Fruit fly (Drosophila melanogaster) whole organism, embryonic: Measurements from ENCODE around the gene Acp65Aa.

Experiments used
- CG12104 ChIP-seq: fragments of 200-800 bp; sonication (Bioruptor generic); optimal IDR thresholded peaks from 3 replicates; lab custom pipeline; 2016; ENCODE audit warnings: missing biosample characterization, missing genetic modification characterization
- Fer3 ChIP-seq: fragments of 200-800 bp; sonication (Bioruptor generic); optimal IDR thresholded peaks from 2 replicates; lab custom pipeline; 2018; ENCODE audit warnings: missing biosample characterization, mild to moderate bottlenecking, missing genetic modification characterization, moderate library complexity
- lbe ChIP-seq: fragments of 200-800 bp; sonication (Bioruptor generic); optimal IDR thresholded peaks from 2 replicates; lab custom pipeline; 2016; ENCODE audit warnings: missing biosample characterization, mild to moderate bottlenecking, missing genetic modification characterization
- schlank ChIP-seq: fragments of 200-800 bp; sonication (Bioruptor generic); optimal IDR thresholded peaks from 2 replicates; lab custom pipeline; 2018; ENCODE audit warnings: missing biosample characterization, mild to moderate bottlenecking, missing genetic modification characterization
- zfh2 ChIP-seq: fragments of 200-800 bp; sonication (Bioruptor generic); optimal IDR thresholded peaks from 2 replicates; lab custom pipeline; 2016; ENCODE audit warnings: missing biosample characterization, missing genetic modification characterization

dm6 chr3L:6140771-6141472 lies 11.6 kb downstream of the Acp65Aa start:
- TF ChIP-seq lbe (no peak), schlank (tag; lab: Kevin White, UChicago) (no peak), zfh2 (GFP tag; lab: Kevin White, UChicago) (no peak), CG12104 (GFP tag; lab: Kevin White, UChicago) (no peak), Fer3 (no peak)
